Worm (Caenorhabditis elegans) whole organism, midembryonic: ENCODE measurements around the gene F08D12.3.

ENCODE experiments used
- T22C8.4 ChIP-seq: fragments of 200-800 bp; sonication (Bioruptor generic); IDR thresholded peaks from 2 replicates; pipeline ENCODE4 v1.3.6; 2022; ENCODE audit warnings: missing genetic modification characterization, missing compliant biosample characterization
- cog-1 ChIP-seq: sonication (generic microtip); optimal IDR thresholded peaks from 2 replicates; lab custom pipeline; 2016; ENCODE audit warnings: missing genetic modification characterization, missing compliant biosample characterization
- flt-1 ChIP-seq: fragments of 200-800 bp; sonication (Bioruptor generic); IDR thresholded peaks from 2 replicates; pipeline ENCODE4 v1.3.6; 2022; ENCODE audit warnings: missing genetic modification characterization, missing compliant biosample characterization
- klf-2 ChIP-seq: fragments of 200-800 bp; sonication (Bioruptor generic); conservative IDR thresholded peaks from 2 replicates; pipeline ENCODE4 v1.3.6; 2022; ENCODE audit warnings: missing genetic modification reagents, missing genetic modification characterization, missing compliant biosample characterization
- med-1 ChIP-seq: sonication (generic microtip); optimal IDR thresholded peaks from 2 replicates; lab custom pipeline; 2017; ENCODE audit warnings: missing genetic modification characterization, mild to moderate bottlenecking, missing compliant biosample characterization, antibody characterized with exemption, missing genetic modification reagents; ENCODE audit not compliant: insufficient read depth
- ref-1 ChIP-seq: fragments of 200-800 bp; sonication (Bioruptor generic); conservative IDR thresholded peaks from 2 replicates; pipeline ENCODE4 v1.3.6; 2022; ENCODE audit warnings: missing genetic modification reagents, missing genetic modification characterization, missing compliant biosample characterization
- tab-1 ChIP-seq: fragments of 200-800 bp; sonication (Bioruptor generic); IDR thresholded peaks from 2 replicates; pipeline ENCODE4 v1.3.6; 2022; ENCODE audit warnings: missing genetic modification characterization, missing compliant biosample characterization
- ztf-23 ChIP-seq: fragments of 200-800 bp; sonication (Bioruptor generic); IDR thresholded peaks from 2 replicates; pipeline ENCODE4 v1.3.6; 2022; ENCODE audit warnings: missing genetic modification reagents, missing genetic modification characterization, missing compliant biosample characterization
- ztf-29 ChIP-seq: fragments of 200-800 bp; sonication (Bioruptor generic); IDR thresholded peaks from 2 replicates; pipeline ENCODE4 v1.3.6; 2022; ENCODE audit warnings: missing genetic modification reagents, missing genetic modification characterization, missing compliant biosample characterization

Gene F08D12.3

DNA sequence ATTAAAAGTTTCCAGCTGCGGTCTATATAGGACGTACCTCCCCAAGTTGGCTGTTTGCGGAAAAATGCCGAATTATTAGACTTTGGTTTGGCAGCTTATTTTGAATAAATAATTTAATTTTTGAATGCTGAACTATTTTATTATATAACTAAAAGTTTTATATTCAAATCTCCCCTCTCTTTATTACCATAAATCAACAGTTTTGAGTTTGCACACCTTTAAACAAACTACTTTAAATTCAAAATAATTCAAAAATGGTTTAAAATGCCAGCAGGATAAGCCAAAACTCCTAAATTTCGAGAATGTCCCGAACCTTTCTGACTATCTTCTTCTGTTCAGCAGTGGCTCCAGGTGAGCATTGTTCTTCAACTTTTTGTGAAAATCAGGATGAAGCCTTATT is at the start of gene F08D12.3:
F08D12.3 (plus strand) TSS at position 301 of the 400 bp plus-strand sequence.
- TF ChIP-seq cog-1 (tag; lab: Kevin White, UChicago) = no peak
- no peak for TF ChIP-seq ref-1 (GFP tag; lab: Robert Waterston, UW)
- TF ChIP-seq ztf-23 (GFP tag; lab: Robert Waterston, UW) = no peak
- no peak for TF ChIP-seq flt-1 (GFP tag; lab: Robert Waterston, UW)
- no peak for TF ChIP-seq tab-1 (GFP tag; lab: Robert Waterston, UW)
- TF ChIP-seq med-1 = no peak
- no peak for TF ChIP-seq ztf-29 (GFP tag; lab: Robert Waterston, UW)
- no peak for TF ChIP-seq T22C8.4 (GFP tag; lab: Robert Waterston, UW)

DNA sequence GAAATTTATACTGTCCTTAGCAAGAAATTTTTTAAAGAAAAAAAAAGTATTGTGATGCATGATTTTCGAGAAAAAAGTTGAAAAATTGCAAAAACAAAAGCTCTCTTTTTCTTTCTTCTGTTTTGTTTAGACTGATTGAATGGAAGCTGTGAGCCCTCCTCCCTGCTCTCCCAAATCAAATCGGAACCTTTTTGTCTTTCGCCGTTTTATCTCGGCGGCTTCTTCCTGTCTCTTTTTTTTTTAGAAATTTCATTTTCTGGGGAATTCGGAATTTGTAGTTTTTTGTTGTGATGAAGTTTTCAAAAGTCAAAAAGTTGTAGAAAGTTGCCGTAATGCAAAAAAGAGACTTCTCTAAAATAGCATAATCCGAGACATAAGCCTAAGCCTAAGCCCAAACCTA is 48.7 kb upstream of the F08D12.3 start:
- no peak for TF ChIP-seq cog-1 (tag; lab: Kevin White, UChicago)
- no peak for TF ChIP-seq flt-1 (GFP tag; lab: Robert Waterston, UW)
- no peak for TF ChIP-seq T22C8.4 (GFP tag; lab: Robert Waterston, UW)
- TF ChIP-seq ztf-23 (GFP tag; lab: Robert Waterston, UW) = no peak
- TF ChIP-seq med-1 = no peak
- TF ChIP-seq klf-2 (GFP tag; lab: Robert Waterston, UW) = no peak
- no peak for TF ChIP-seq tab-1 (GFP tag; lab: Robert Waterston, UW)

DNA sequence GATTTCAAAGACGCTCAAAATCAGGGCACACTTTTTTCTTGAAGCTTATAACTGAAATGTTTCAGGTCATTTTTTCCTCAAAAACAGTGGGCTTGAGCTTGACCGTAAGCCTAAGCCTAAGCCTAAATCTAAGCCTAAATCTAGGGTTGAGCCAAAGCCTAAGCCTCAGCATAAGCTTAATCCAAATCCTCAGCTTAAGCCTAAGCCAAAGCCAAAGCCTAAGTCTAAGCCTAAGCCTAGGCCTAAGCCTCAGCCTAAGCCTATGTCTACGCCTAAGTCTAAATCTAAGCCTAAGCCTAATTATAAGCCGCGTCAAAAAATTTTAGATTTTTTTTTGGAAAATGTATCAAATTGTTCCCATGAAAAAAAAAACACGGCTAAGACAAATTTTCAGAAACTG is 45.1 kb upstream of the F08D12.3 start:
- no peak for TF ChIP-seq klf-2 (GFP tag; lab: Robert Waterston, UW)
- no peak for TF ChIP-seq ztf-29 (GFP tag; lab: Robert Waterston, UW)
- no peak for TF ChIP-seq tab-1 (GFP tag; lab: Robert Waterston, UW)
- no peak for TF ChIP-seq ref-1 (GFP tag; lab: Robert Waterston, UW)
- no peak for TF ChIP-seq T22C8.4 (GFP tag; lab: Robert Waterston, UW)
- TF ChIP-seq cog-1 (tag; lab: Kevin White, UChicago) = no peak

DNA sequence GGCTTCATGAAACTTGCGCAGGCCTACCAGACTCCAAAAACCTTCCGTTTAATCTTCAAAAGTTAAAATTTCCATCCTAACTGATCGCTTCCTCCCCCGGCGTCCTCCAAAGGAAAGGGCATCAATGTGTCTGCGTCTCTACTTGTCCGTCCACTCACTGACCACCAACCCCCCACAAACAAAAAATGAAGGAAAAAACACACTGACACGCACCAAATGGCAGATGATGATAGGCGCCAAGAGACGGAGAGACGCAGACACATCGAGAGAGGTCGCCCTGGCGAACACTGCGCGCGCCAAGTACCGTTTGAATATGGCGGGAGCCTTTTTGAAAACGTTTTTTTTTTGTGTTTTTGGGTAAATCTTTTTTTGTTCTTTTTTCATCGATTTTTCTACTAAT is 44.6 kb upstream of the F08D12.3 start:
- TF ChIP-seq med-1 = no peak
- no peak for TF ChIP-seq T22C8.4 (GFP tag; lab: Robert Waterston, UW)
- no peak for TF ChIP-seq ztf-23 (GFP tag; lab: Robert Waterston, UW)

DNA sequence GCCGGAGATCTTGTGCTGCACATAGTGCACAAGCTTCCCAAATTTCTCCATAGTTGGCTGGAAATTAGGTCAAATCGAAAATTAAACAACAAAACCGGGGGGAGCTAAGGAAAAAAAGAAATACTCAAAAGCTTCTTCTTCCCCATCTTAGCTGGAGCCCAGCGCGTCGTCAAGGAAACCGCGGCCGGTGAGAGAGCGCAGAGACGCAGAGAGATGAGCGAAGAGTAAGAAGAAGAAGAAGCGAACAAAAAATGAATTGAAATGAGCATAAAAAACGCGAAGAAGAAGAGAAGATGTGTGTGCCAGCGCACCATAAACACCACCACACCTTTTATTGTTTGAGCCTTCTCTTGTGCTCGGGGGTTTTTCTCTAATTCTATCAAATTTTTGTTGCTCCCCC is 44.2 kb upstream of the F08D12.3 start, which contains the start of gene wdr-31:
wdr-31 (minus strand) TSS at position 101 of the 400 bp plus-strand sequence.
- no peak for TF ChIP-seq cog-1 (tag; lab: Kevin White, UChicago)
- TF ChIP-seq ztf-29 (GFP tag; lab: Robert Waterston, UW) = no peak
- no peak for TF ChIP-seq flt-1 (GFP tag; lab: Robert Waterston, UW)
- TF ChIP-seq med-1 = no peak
- no peak for TF ChIP-seq klf-2 (GFP tag; lab: Robert Waterston, UW)
- TF ChIP-seq ref-1 (GFP tag; lab: Robert Waterston, UW) = no peak
- no peak for TF ChIP-seq T22C8.4 (GFP tag; lab: Robert Waterston, UW)
- TF ChIP-seq tab-1 (GFP tag; lab: Robert Waterston, UW) = no peak

DNA sequence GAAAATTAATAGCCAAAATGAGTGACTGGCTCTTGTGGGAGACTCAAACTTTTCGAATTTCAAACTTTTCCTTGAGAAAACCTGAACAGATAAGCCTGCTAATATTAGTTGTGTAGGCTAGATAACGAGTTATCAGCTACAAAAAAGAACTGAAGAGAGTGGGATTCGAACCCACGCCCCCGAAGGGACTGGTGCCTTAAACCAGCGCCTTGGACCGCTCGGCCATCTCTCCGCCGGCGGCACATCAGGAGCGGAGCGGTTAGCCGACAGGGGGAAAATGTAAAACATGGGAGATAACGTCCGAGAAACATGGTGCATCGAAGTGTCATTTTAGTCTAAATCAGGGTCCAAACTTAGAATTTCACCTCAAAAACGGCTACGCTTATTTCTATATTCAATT is 43.7 kb upstream of the F08D12.3 start:
- TF ChIP-seq klf-2 (GFP tag; lab: Robert Waterston, UW) (no peak), cog-1 (tag; lab: Kevin White, UChicago) (no peak), flt-1 (GFP tag; lab: Robert Waterston, UW) (no peak), ztf-23 (GFP tag; lab: Robert Waterston, UW) (no peak), tab-1 (GFP tag; lab: Robert Waterston, UW) (no peak), ref-1 (GFP tag; lab: Robert Waterston, UW) (no peak), ztf-29 (GFP tag; lab: Robert Waterston, UW) (no peak), med-1 (no peak), T22C8.4 (GFP tag; lab: Robert Waterston, UW) (no peak)

DNA sequence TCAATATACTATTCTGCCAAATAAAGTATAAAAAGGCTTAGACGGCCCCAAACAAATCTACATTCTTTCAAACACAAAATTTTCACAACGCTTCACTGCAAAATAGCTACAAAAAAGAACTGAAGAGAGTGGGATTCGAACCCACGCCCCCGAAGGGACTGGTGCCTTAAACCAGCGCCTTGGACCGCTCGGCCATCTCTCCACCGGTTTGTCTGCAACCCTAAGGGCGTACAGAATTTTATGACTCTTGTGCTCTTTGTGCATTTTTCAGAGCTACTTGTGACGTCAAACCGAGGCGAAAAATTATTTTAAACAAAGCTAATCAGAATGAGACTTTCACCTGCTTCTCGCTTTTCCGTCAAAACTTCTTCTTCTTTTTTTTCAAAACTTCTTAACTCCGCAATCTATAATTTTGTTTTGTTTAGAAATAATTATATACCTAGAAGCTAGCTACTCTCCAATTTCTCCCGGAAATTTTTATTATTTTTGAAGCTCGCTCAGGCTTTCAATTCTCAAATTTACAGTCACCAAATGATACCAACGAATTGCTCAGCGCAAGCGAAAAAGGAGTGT is 43.1 kb upstream of the F08D12.3 start, which contains the start of gene T05A8.8:
T05A8.8 (plus strand) TSS at position 523 of the 573 bp plus-strand sequence.
- TF ChIP-seq ref-1 (GFP tag; lab: Robert Waterston, UW) (no peak), T22C8.4 (GFP tag; lab: Robert Waterston, UW) (no peak), flt-1 (GFP tag; lab: Robert Waterston, UW) (no peak), med-1 (no peak), cog-1 (tag; lab: Kevin White, UChicago) (no peak), ztf-29 (GFP tag; lab: Robert Waterston, UW) (no peak), klf-2 (GFP tag; lab: Robert Waterston, UW) (no peak), tab-1 (GFP tag; lab: Robert Waterston, UW) (no peak), ztf-23 (GFP tag; lab: Robert Waterston, UW) (no peak)

DNA sequence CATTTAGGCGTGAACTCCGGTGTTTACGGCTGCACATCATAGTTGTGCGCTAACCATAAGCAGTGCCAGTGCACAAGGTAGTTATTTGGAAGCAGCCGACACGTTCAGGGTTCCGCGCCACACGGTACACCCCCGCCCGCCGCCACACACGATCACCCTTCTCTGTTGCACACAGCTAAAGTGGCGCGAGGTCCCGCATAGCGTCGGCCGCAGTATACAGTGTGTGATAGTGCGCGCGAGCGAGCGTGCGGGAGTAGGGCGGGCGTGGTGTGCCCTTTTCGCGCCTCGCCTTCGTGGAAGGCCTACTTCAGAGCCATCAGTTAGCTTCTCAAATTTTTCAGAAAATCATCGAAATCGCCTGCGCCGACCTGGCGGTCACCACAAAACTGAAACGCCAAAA is 42.4 kb upstream of the F08D12.3 start:
- TF ChIP-seq ztf-23 (GFP tag; lab: Robert Waterston, UW) (no peak), tab-1 (GFP tag; lab: Robert Waterston, UW) (0 out of 2 replicates have a peak, but pooled peaks have one; percentile 16)

DNA sequence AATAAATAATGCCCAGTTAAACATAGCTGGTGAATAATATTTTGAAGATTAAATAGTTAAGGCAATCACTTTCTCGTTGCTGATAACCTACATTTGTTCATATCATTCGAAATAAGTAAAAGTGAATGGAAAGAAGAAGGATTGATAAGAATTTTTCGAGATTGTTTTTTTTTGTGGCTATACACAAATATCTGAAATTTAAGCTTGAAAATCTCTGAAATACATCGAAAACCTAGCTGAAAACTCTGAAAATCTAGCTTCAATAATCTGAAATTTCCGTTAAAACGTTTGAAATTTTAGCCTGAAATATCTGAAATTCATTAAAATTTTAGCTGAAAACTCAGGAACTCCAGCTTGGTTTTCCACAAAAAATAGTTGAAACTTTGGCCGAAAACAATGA is 39.7 kb upstream of the F08D12.3 start, which contains the start of gene T05A8.6:
T05A8.6 (minus strand) TSS at position 101 of the 400 bp plus-strand sequence.
- TF ChIP-seq klf-2 (GFP tag; lab: Robert Waterston, UW) (no peak), ztf-29 (GFP tag; lab: Robert Waterston, UW) (no peak), flt-1 (GFP tag; lab: Robert Waterston, UW) (no peak), ztf-23 (GFP tag; lab: Robert Waterston, UW) (no peak), tab-1 (GFP tag; lab: Robert Waterston, UW) (no peak), ref-1 (GFP tag; lab: Robert Waterston, UW) (no peak), cog-1 (tag; lab: Kevin White, UChicago) (no peak), T22C8.4 (GFP tag; lab: Robert Waterston, UW) (no peak), med-1 (no peak)

DNA sequence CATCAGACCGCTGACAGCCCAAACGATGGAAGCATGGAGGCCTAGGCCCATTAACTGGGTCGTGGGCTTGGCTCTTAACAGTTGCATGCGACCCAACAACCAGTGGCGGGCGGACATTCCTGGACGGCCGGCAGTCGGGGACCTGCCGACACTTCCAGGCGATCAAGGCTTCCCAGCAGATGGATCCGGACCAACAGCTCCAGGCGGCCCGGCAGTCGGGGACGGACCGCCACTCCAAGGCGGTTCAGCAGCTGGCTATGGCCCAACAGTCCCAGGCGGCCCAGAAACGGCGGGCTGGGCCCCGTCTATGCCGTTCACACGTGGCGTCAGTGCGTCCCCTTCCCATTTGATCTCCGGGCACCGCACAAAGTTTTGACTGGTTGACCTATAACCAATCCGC is 37.9 kb upstream of the F08D12.3 start:
- no peak for TF ChIP-seq T22C8.4 (GFP tag; lab: Robert Waterston, UW)
- TF ChIP-seq klf-2 (GFP tag; lab: Robert Waterston, UW) = no peak
- no peak for TF ChIP-seq tab-1 (GFP tag; lab: Robert Waterston, UW)
- no peak for TF ChIP-seq cog-1 (tag; lab: Kevin White, UChicago)
- no peak for TF ChIP-seq med-1
- TF ChIP-seq ztf-29 (GFP tag; lab: Robert Waterston, UW) = no peak
- no peak for TF ChIP-seq ztf-23 (GFP tag; lab: Robert Waterston, UW)
- no peak for TF ChIP-seq ref-1 (GFP tag; lab: Robert Waterston, UW)
- TF ChIP-seq flt-1 (GFP tag; lab: Robert Waterston, UW) = no peak
